Worm (Caenorhabditis elegans) whole organism, young adult: Measurements from ENCODE around the gene sre-56.
A peak's percentile ranks its signal among the peaks of the same experiment; 100 is the strongest.
"Not testable (repeated sequence)": the region's sequence is repeated elsewhere in the genome, so short reads cannot be mapped to it uniquely, and the experiment has no call there.

Experiments used
- F39B2.1 ChIP-seq: fragments of 200-800 bp; sonication (Bioruptor generic); IDR thresholded peaks from 2 replicates; pipeline ENCODE4 v1.3.6; 2022; ENCODE audit warnings: missing genetic modification reagents, missing genetic modification characterization, missing compliant biosample characterization
- F52B5.7 ChIP-seq: sonication (generic microtip); optimal IDR thresholded peaks from 2 replicates; lab custom pipeline; 2016; ENCODE audit warnings: mild to moderate bottlenecking, missing genetic modification characterization, missing compliant biosample characterization
- K11D2.4 ChIP-seq: fragments of 200-800 bp; sonication (Bioruptor generic); IDR thresholded peaks from 2 replicates; pipeline ENCODE4 v1.3.6; 2022; ENCODE audit warnings: missing genetic modification reagents, missing genetic modification characterization, missing compliant biosample characterization
- K12H6.12 ChIP-seq: fragments of 200-800 bp; sonication (Bioruptor generic); optimal IDR thresholded peaks from 2 replicates; lab custom pipeline; 2018; ENCODE audit warnings: mild to moderate bottlenecking, missing genetic modification characterization, missing compliant biosample characterization
- atf-7 ChIP-seq: sonication (generic microtip); optimal IDR thresholded peaks from 2 replicates; lab custom pipeline; 2017; ENCODE audit warnings: mild to moderate bottlenecking, missing genetic modification characterization, missing compliant biosample characterization
- athp-1 ChIP-seq: sonication (generic microtip); optimal IDR thresholded peaks from 2 replicates; lab custom pipeline; 2017; ENCODE audit warnings: mild to moderate bottlenecking, missing genetic modification characterization, missing compliant biosample characterization
- bed-2 ChIP-seq: fragments of 200-800 bp; sonication (Bioruptor generic); IDR thresholded peaks from 2 replicates; pipeline ENCODE4 v1.3.6; 2022; ENCODE audit warnings: missing genetic modification reagents, missing genetic modification characterization, missing compliant biosample characterization
- cebp-1 ChIP-seq, 2 experiments: fragments of 200-800 bp in 1 of 2; sonication (Bioruptor generic) in 1 of 2; sonication (generic microtip) in 1 of 2; IDR thresholded peaks in 1 of 2; optimal IDR thresholded peaks in 1 of 2; 2 replicates each; pipeline versions ENCODE4 v1.3.6 to Lab custom; 2017 to 2022; ENCODE audit warnings: missing compliant biosample characterization in 2 of 2, missing genetic modification characterization in 2 of 2, mild to moderate bottlenecking in 1 of 2, missing genetic modification reagents in 1 of 2, moderate library complexity in 1 of 2
- ceh-27 ChIP-seq: fragments of 200-800 bp; sonication (Bioruptor generic); optimal IDR thresholded peaks from 2 replicates; lab custom pipeline; 2018; ENCODE audit warnings: mild to moderate bottlenecking, missing genetic modification characterization, moderate library complexity, missing compliant biosample characterization
- ceh-40 ChIP-seq: fragments of 200-800 bp; sonication (Bioruptor generic); IDR thresholded peaks from 2 replicates; pipeline ENCODE4 v1.3.6; 2022; ENCODE audit warnings: missing genetic modification characterization, missing compliant biosample characterization
- ceh-79 ChIP-seq: sonication (generic microtip); optimal IDR thresholded peaks from 2 replicates; lab custom pipeline; 2017; ENCODE audit warnings: mild to moderate bottlenecking, missing genetic modification characterization, missing compliant biosample characterization
- egl-44 ChIP-seq: fragments of 200-800 bp; sonication (Bioruptor generic); IDR thresholded peaks from 2 replicates; pipeline ENCODE4 v1.3.6; 2022; ENCODE audit warnings: missing genetic modification reagents, missing genetic modification characterization, missing compliant biosample characterization
- hlh-12 ChIP-seq: sonication (generic microtip); optimal IDR thresholded peaks from 2 replicates; lab custom pipeline; 2016; ENCODE audit warnings: missing genetic modification characterization, missing compliant biosample characterization
- hmg-1.2 ChIP-seq: fragments of 200-800 bp; sonication (Bioruptor generic); IDR thresholded peaks from 2 replicates; pipeline ENCODE4 v1.3.6; 2022; ENCODE audit warnings: missing genetic modification reagents, missing genetic modification characterization, missing compliant biosample characterization
- lin-26 ChIP-seq: fragments of 200-800 bp; sonication (Bioruptor generic); IDR thresholded peaks from 2 replicates; pipeline ENCODE4 v1.3.6; 2022; ENCODE audit warnings: missing genetic modification reagents, missing genetic modification characterization, missing compliant biosample characterization
- lin-35 ChIP-seq, 3 experiments: fragments of 150-350 bp in 2 of 3; sonication (generic microtip) in 1 of 3; optimal IDR thresholded peaks; 2 replicates each; lab custom pipeline; 2014 to 2018; ENCODE audit warnings: missing biosample characterization in 3 of 3, missing genetic modification characterization in 3 of 3, missing genetic modification reagents in 3 of 3
- lin-40 ChIP-seq: sonication (generic microtip); optimal IDR thresholded peaks from 2 replicates; lab custom pipeline; 2016; ENCODE audit warnings: missing genetic modification characterization, mild to moderate bottlenecking, missing compliant biosample characterization, missing genotype, missing genetic modification reagents
- lir-1 ChIP-seq: fragments of 200-800 bp; sonication (Bioruptor generic); conservative IDR thresholded peaks from 2 replicates; pipeline ENCODE4 v1.3.6; 2022; ENCODE audit warnings: missing genetic modification reagents, missing genetic modification characterization, missing compliant biosample characterization
- mcd-1 ChIP-seq: fragments of 200-800 bp; sonication (Bioruptor generic); IDR thresholded peaks from 2 replicates; pipeline ENCODE4 v1.3.6; 2022; ENCODE audit warnings: missing genetic modification reagents, missing genetic modification characterization, missing compliant biosample characterization
- mes-4 ChIP-seq: sonication (generic microtip); optimal IDR thresholded peaks from 2 replicates; lab custom pipeline; 2016; ENCODE audit warnings: missing genotype, missing genetic modification characterization, missing compliant biosample characterization
- nfya-1 ChIP-seq: sonication (generic microtip); optimal IDR thresholded peaks from 2 replicates; lab custom pipeline; 2017; ENCODE audit warnings: antibody characterized with exemption, missing compliant biosample characterization, missing genetic modification characterization, borderline replicate concordance; ENCODE audit not compliant: insufficient read depth
- nfyb-1 ChIP-seq: fragments of 200-800 bp; sonication (Bioruptor generic); IDR thresholded peaks from 2 replicates; pipeline ENCODE4 v1.3.6; 2022; ENCODE audit warnings: missing genetic modification reagents, missing genetic modification characterization, missing compliant biosample characterization
- pbrm-1 ChIP-seq: fragments of 200-800 bp; sonication (Bioruptor generic); IDR thresholded peaks from 2 replicates; pipeline ENCODE4 v1.3.6; 2022; ENCODE audit warnings: missing genetic modification reagents, missing genetic modification characterization, missing compliant biosample characterization
- rcor-1 ChIP-seq: fragments of 200-800 bp; sonication (Bioruptor generic); IDR thresholded peaks from 2 replicates; pipeline ENCODE4 v1.3.6; 2022; ENCODE audit warnings: missing genetic modification reagents, missing genetic modification characterization, missing compliant biosample characterization
- snpc-4 ChIP-seq, 5 experiments: fragments of 150-350 bp in 1 of 5; sonication (generic microtip) in 4 of 5; optimal IDR thresholded peaks; 2 replicates each; lab custom pipeline; 2014 to 2018; ENCODE audit warnings: missing genetic modification characterization in 5 of 5, missing biosample characterization in 3 of 5, antibody characterized with exemption in 2 of 5, mild to moderate bottlenecking in 2 of 5, missing compliant biosample characterization in 2 of 5, missing genotype in 2 of 5, moderate library complexity in 2 of 5, missing genetic modification reagents in 1 of 5
- somi-1 ChIP-seq: fragments of 200-800 bp; sonication (Bioruptor generic); optimal IDR thresholded peaks from 2 replicates; lab custom pipeline; 2018; ENCODE audit warnings: mild to moderate bottlenecking, missing genetic modification characterization, missing compliant biosample characterization
- tlf-1 ChIP-seq: fragments of 200-800 bp; sonication (Bioruptor generic); optimal IDR thresholded peaks from 2 replicates; lab custom pipeline; 2018; ENCODE audit warnings: mild to moderate bottlenecking, missing genetic modification characterization, missing compliant biosample characterization
- ztf-3 ChIP-seq: fragments of 200-800 bp; sonication (Bioruptor generic); optimal IDR thresholded peaks from 2 replicates; lab custom pipeline; 2018; ENCODE audit warnings: mild to moderate bottlenecking, missing genetic modification characterization, missing compliant biosample characterization

Gene sre-56

DNA sequence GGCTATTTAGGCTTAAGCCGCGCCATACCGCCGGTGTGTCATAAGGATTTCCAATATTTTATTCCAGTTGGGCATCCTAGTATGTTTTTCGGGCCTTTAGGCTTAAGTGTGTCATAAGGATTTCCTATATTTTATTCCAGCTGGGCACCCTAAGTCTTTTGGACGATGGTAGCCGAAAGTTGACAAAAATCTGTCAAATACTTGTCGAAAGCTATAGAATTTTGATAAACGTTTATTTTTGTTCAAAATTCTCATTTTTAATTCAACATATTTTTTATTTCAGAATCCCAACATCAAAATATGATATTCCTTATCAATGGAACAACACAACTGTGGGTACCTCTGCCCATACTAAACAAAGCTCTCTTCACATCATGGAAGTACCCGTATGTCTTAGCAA is 5.7 kb upstream of the sre-56 start, which contains the start of gene sre-49:
Gene sre-49, plus strand, starts transcription at position 301 of the 400 bp plus-strand sequence.
- not testable (repeated sequence) for TF ChIP-seq rcor-1 (GFP tag; lab: Robert Waterston, UW); mcd-1 (GFP tag; lab: Robert Waterston, UW); athp-1 (tag; lab: Kevin White, UChicago)

DNA sequence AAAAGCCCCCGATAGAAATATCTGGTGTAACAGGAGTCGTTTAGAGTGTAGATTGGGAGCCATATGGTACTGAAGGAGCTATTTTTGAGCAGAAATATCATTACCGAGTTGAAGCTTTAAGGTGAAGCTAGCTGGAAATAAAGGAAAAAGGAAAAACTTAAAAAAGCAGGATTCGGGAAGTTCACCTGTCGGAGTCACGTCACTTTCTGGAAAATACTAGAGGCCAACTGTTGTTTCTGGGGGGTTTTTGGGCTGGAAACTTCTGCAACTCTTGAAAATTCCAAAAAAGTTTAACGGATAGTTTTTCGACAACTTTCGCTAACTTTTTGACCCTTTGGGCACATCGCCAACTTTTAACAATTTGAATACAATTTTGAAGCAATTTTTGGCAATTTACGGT is 954 bp upstream of the sre-56 start, which contains the start of gene sre-53:
Gene sre-53, minus strand, starts transcription at position 101 of the 400 bp plus-strand sequence.
- no peak for TF ChIP-seq atf-7 (tag; lab: Kevin White, UChicago)
- TF ChIP-seq ceh-40 = no peak
- TF ChIP-seq tlf-1 = no peak
- no peak for TF ChIP-seq F39B2.1 (GFP tag; lab: Robert Waterston, UW)
- TF ChIP-seq hlh-12 (tag; lab: Kevin White, UChicago) = no peak
- TF ChIP-seq cebp-1 (GFP tag; IDR thresholded peaks at IDR 0.05; lab: Robert Waterston, UW) = no peak
- TF ChIP-seq cebp-1 (tag; optimal IDR thresholded peaks at IDR 0.05; lab: Kevin White, UChicago) = no peak
- TF ChIP-seq lin-26 = no peak
- no peak for TF ChIP-seq pbrm-1

DNA sequence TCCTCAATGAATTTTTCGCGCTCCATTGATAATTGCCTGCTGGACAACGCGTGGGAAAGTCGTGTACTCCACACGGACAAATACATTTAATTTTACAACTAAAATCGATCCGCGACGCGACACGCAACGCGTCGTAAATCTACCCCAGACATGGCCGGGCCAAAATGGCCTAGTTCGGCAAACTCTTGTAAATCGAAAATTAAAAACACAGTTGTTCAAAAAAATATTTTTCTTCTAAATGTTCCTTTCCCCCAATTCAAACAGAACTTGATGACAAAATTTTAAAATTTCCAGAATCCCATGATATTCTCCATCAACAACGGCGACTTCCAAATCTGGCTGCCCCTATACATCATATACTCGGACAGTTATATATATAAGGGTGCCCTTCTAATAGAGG is 4.7 kb downstream of the sre-56 start, which contains the start of gene sre-55:
Gene sre-55, plus strand, starts transcription at position 301 of the 400 bp plus-strand sequence.
- no peak for TF ChIP-seq bed-2 (GFP tag; lab: Robert Waterston, UW)

ce11 chrII:12332624-12333023 is 8.4 kb downstream of the sre-56 start, which contains the start of gene sre-54:
sre-54 (plus strand) TSS chrII:12332924.
- TF ChIP-seq nfya-1 (no peak), lir-1 (GFP tag; lab: Robert Waterston, UW) (no peak)

ce11 chrII:12335430-12335829 is 11.2 kb downstream of the sre-56 start, which contains the start of gene sre-52:
sre-52 (plus strand) TSS chrII:12335730.
- no peak for TF ChIP-seq ztf-3 (GFP tag; lab: Kevin White, UChicago)

DNA sequence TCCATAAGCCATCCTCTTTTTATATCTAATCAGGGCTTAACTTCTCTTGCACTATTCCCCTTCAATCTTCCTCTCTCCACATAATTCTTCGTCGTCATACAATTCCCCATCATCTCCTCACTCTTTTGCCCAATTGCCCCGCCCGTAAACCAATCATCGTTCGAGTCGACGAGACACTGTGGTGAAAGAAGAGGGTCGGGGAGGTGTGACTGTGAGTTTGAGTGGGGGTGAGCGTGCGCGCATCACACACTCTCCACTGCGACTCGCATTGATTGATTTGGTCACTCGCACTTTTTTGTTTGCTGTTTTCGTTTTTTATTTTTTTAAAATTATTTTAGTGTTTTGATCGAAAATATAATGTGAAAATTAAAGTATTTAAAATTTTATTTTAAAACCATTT is 14.9 kb downstream of the sre-56 start:
- TF ChIP-seq lin-26 = no peak
- TF ChIP-seq nfyb-1 (GFP tag; lab: Robert Waterston, UW) = peak; percentile 98
- no peak for TF ChIP-seq F52B5.7
- peak; percentile 56 for TF ChIP-seq ceh-27 (GFP tag; lab: Kevin White, UChicago)
- TF ChIP-seq lin-40 (tag; lab: Kevin White, UChicago) = peak; percentile 59
- TF ChIP-seq K11D2.4 (GFP tag; lab: Robert Waterston, UW) = no peak
- peak; percentile 0 for TF ChIP-seq K12H6.12 (tag; lab: Kevin White, UChicago)
- TF ChIP-seq mes-4 (tag; lab: Kevin White, UChicago) = no peak
- TF ChIP-seq lin-35 (GFP tag; optimal IDR thresholded peaks at IDR 0.05; lab: Kevin White, UChicago) = peak in 1 of 3 experiments; percentile 10
- TF ChIP-seq lir-1 (GFP tag; lab: Robert Waterston, UW) = peak; percentile 96
- peak; percentile 90 for TF ChIP-seq hmg-1.2 (GFP tag; lab: Robert Waterston, UW)
- TF ChIP-seq somi-1 = no peak
- no peak for TF ChIP-seq ceh-79 (tag; lab: Kevin White, UChicago)
- TF ChIP-seq egl-44 = no peak
- TF ChIP-seq snpc-4 (GFP tag; optimal IDR thresholded peaks at IDR 0.05; lab: Kevin White, UChicago) = no peak
- TF ChIP-seq snpc-4 (tag; optimal IDR thresholded peaks at IDR 0.05; lab: Kevin White, UChicago) = peak in 2 of 4 experiments; percentile 13 to 37
